Fruit fly (Drosophila melanogaster) whole organism, adult: ENCODE results near the gene mtTFB2.

Experiments used
- CG12768 ChIP-seq: fragments of 200-800 bp; sonication (Bioruptor generic); optimal IDR thresholded peaks from 2 replicates; lab custom pipeline; 2017; ENCODE audit warnings: missing biosample characterization, missing genetic modification characterization, mild to moderate bottlenecking, moderate library complexity, missing genetic modification reagents
- CG7101 ChIP-seq: fragments of 200-800 bp; sonication (Bioruptor generic); optimal IDR thresholded peaks from 2 replicates; lab custom pipeline; 2018; ENCODE audit warnings: missing biosample characterization, mild to moderate bottlenecking, missing genetic modification characterization, moderate library complexity
- Hr96 ChIP-seq: fragments of 200-800 bp; sonication (Bioruptor generic); optimal IDR thresholded peaks from 2 replicates; lab custom pipeline; 2016; ENCODE audit warnings: missing biosample characterization, missing genetic modification characterization
- bab1 ChIP-seq: fragments of 200-800 bp; sonication (Bioruptor generic); optimal IDR thresholded peaks from 3 replicates; lab custom pipeline; 2019; ENCODE audit warnings: missing biosample characterization, mild to moderate bottlenecking, missing genetic modification characterization, moderate library complexity
- cic ChIP-seq: fragments of 200-800 bp; sonication (Bioruptor generic); optimal IDR thresholded peaks from 2 replicates; lab custom pipeline; 2017; ENCODE audit warnings: missing biosample characterization, mild to moderate bottlenecking, missing genetic modification characterization, moderate library complexity

DNA sequence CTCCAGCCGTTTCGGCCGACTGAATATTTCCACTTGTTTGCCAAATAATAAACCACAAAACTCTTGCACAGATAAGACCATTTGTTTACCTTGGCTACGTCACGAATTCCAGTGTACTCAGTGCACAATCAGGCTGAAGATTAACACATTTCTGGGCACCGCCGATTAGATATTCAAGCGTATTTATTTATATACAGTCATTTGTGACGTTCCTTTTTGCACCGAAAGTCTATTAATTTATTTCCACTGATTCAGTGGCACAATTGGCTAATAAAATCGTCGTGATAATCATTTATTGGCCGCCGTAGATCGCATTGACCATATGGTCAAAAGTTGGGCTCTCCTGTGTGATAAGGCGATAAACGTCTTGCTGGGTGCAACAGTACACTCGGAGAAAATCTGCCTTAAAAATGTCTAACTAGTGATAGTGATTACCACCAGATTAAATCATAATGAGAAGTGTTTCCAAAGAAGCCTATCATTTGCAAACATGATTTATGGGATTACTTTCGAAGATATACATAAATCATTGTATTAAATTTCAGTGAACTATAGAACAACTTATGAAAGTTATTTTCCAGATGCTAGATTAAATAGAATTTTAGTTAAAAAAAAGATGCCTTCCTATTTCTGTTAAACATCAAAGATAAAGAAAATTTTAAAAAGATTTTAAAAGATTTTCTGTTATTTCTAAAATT lies 9.1 kb downstream of the mtTFB2 start:
- TF ChIP-seq bab1 (GFP tag; lab: Kevin White, UChicago) (no peak), cic (GFP tag; lab: Kevin White, UChicago) (peak; percentile 92), Hr96 (GFP tag; lab: Kevin White, UChicago) (no peak), CG12768 (GFP tag; lab: Kevin White, UChicago) (peak; percentile 71), CG7101 (tag; lab: Kevin White, UChicago) (peak; percentile 11)
